Worm (Caenorhabditis elegans) whole organism, young adult: Measurements from ENCODE around the gene T20D3.6.
A peak's percentile ranks its signal among the peaks of the same experiment; 100 is the strongest.

Experiments
- B0019.2 ChIP-seq: fragments of 200-800 bp; sonication (Bioruptor generic); conservative IDR thresholded peaks from 2 replicates; pipeline ENCODE4 v1.3.6; 2022; ENCODE audit warnings: missing genetic modification reagents, missing genetic modification characterization, missing compliant biosample characterization
- F33H1.4 ChIP-seq: fragments of 200-800 bp; sonication (Bioruptor generic); IDR thresholded peaks from 2 replicates; pipeline ENCODE4 v1.3.6; 2022; ENCODE audit warnings: missing genetic modification reagents, missing genetic modification characterization, missing compliant biosample characterization
- F49E8.2 ChIP-seq: sonication (generic microtip); optimal IDR thresholded peaks from 3 replicates; lab custom pipeline; 2017; ENCODE audit warnings: missing genetic modification characterization, mild to moderate bottlenecking, missing compliant biosample characterization, antibody characterized with exemption, moderate library complexity; ENCODE audit not compliant: insufficient read depth
- Y95B8A.8 ChIP-seq: fragments of 200-800 bp; sonication (Bioruptor generic); IDR thresholded peaks from 2 replicates; pipeline ENCODE4 v1.3.6; 2022; ENCODE audit warnings: missing genetic modification reagents, missing genetic modification characterization, missing compliant biosample characterization
- akir-1 ChIP-seq: fragments of 200-800 bp; sonication (Bioruptor generic); optimal IDR thresholded peaks from 2 replicates; lab custom pipeline; 2018; ENCODE audit warnings: mild to moderate bottlenecking, missing genetic modification characterization, moderate library complexity, missing compliant biosample characterization
- ama-1 ChIP-seq, 3 experiments: fragments of 150-350 bp in 1 of 3; sonication (generic microtip) in 2 of 3; optimal IDR thresholded peaks; 2 replicates each; lab custom pipeline; 2014 to 2018; ENCODE audit warnings: missing biosample characterization in 2 of 3, missing genetic modification characterization in 2 of 3, missing genetic modification reagents in 2 of 3
- aptf-3 ChIP-seq: fragments of 200-800 bp; sonication (Bioruptor generic); IDR thresholded peaks from 2 replicates; pipeline ENCODE4 v1.3.6; 2022; ENCODE audit warnings: missing genetic modification characterization, missing compliant biosample characterization
- attf-6 ChIP-seq: fragments of 200-800 bp; sonication (Bioruptor generic); IDR thresholded peaks from 2 replicates; pipeline ENCODE4 v1.3.6; 2022; ENCODE audit warnings: missing genetic modification reagents, missing genetic modification characterization, missing compliant biosample characterization
- cebp-1 ChIP-seq, 2 experiments: fragments of 200-800 bp in 1 of 2; sonication (Bioruptor generic) in 1 of 2; sonication (generic microtip) in 1 of 2; IDR thresholded peaks in 1 of 2; optimal IDR thresholded peaks in 1 of 2; 2 replicates each; pipeline versions ENCODE4 v1.3.6 to Lab custom; 2017 to 2022; ENCODE audit warnings: missing compliant biosample characterization in 2 of 2, missing genetic modification characterization in 2 of 2, mild to moderate bottlenecking in 1 of 2, missing genetic modification reagents in 1 of 2, moderate library complexity in 1 of 2
- ceh-27 ChIP-seq: fragments of 200-800 bp; sonication (Bioruptor generic); optimal IDR thresholded peaks from 2 replicates; lab custom pipeline; 2018; ENCODE audit warnings: mild to moderate bottlenecking, missing genetic modification characterization, moderate library complexity, missing compliant biosample characterization
- ceh-40 ChIP-seq: fragments of 200-800 bp; sonication (Bioruptor generic); IDR thresholded peaks from 2 replicates; pipeline ENCODE4 v1.3.6; 2022; ENCODE audit warnings: missing genetic modification characterization, missing compliant biosample characterization
- ceh-91 ChIP-seq: fragments of 200-800 bp; sonication (Bioruptor generic); IDR thresholded peaks from 2 replicates; pipeline ENCODE4 v1.3.6; 2022; ENCODE audit warnings: missing genetic modification reagents, missing genetic modification characterization, missing compliant biosample characterization
- chd-7 ChIP-seq: sonication (generic microtip); optimal IDR thresholded peaks from 2 replicates; lab custom pipeline; 2016; ENCODE audit warnings: mild to moderate bottlenecking, missing genetic modification characterization, moderate library complexity, missing compliant biosample characterization
- dox-1 ChIP-seq: fragments of 200-800 bp; sonication (Bioruptor generic); IDR thresholded peaks from 2 replicates; pipeline ENCODE4 v1.3.6; 2022; ENCODE audit warnings: missing genetic modification reagents, missing genetic modification characterization, missing compliant biosample characterization
- dpff-1 ChIP-seq: sonication (generic microtip); optimal IDR thresholded peaks from 2 replicates; lab custom pipeline; 2017; ENCODE audit warnings: mild to moderate bottlenecking, missing genetic modification characterization, missing compliant biosample characterization
- efl-1 ChIP-seq: fragments of 150-350 bp; optimal IDR thresholded peaks from 2 replicates; lab custom pipeline; 2014; ENCODE audit warnings: missing biosample characterization, missing genetic modification reagents, missing genetic modification characterization
- ets-4 ChIP-seq: fragments of 200-800 bp; sonication (Bioruptor generic); optimal IDR thresholded peaks from 2 replicates; lab custom pipeline; 2018; ENCODE audit warnings: mild to moderate bottlenecking, missing genetic modification characterization, missing compliant biosample characterization
- hlh-12 ChIP-seq: sonication (generic microtip); optimal IDR thresholded peaks from 2 replicates; lab custom pipeline; 2016; ENCODE audit warnings: missing genetic modification characterization, missing compliant biosample characterization
- hmg-20 ChIP-seq: fragments of 200-800 bp; sonication (Bioruptor generic); IDR thresholded peaks from 2 replicates; pipeline ENCODE4 v1.3.6; 2022; ENCODE audit warnings: missing genetic modification reagents, missing genetic modification characterization, missing compliant biosample characterization
- hsf-1 ChIP-seq: fragments of 200-800 bp; sonication (Bioruptor generic); IDR thresholded peaks from 2 replicates; pipeline ENCODE4 v1.3.6; 2022; ENCODE audit warnings: missing genetic modification reagents, missing genetic modification characterization, missing compliant biosample characterization
- let-607 ChIP-seq, 2 experiments: fragments of 200-800 bp in 1 of 2; sonication (Bioruptor generic) in 1 of 2; sonication (generic microtip) in 1 of 2; optimal IDR thresholded peaks; 2 replicates each; lab custom pipeline; 2016 to 2018; ENCODE audit warnings: mild to moderate bottlenecking in 2 of 2, missing compliant biosample characterization in 2 of 2, missing genetic modification characterization in 2 of 2, moderate library complexity in 2 of 2, missing genotype in 1 of 2
- lin-26 ChIP-seq: fragments of 200-800 bp; sonication (Bioruptor generic); IDR thresholded peaks from 2 replicates; pipeline ENCODE4 v1.3.6; 2022; ENCODE audit warnings: missing genetic modification reagents, missing genetic modification characterization, missing compliant biosample characterization
- lin-35 ChIP-seq, 3 experiments: fragments of 150-350 bp in 2 of 3; sonication (generic microtip) in 1 of 3; optimal IDR thresholded peaks; 2 replicates each; lab custom pipeline; 2014 to 2018; ENCODE audit warnings: missing biosample characterization in 3 of 3, missing genetic modification characterization in 3 of 3, missing genetic modification reagents in 3 of 3
- lin-40 ChIP-seq: sonication (generic microtip); optimal IDR thresholded peaks from 2 replicates; lab custom pipeline; 2016; ENCODE audit warnings: missing genetic modification characterization, mild to moderate bottlenecking, missing compliant biosample characterization, missing genotype, missing genetic modification reagents
- lin-54 ChIP-seq: fragments of 200-800 bp; sonication (Bioruptor generic); optimal IDR thresholded peaks from 2 replicates; lab custom pipeline; 2018; ENCODE audit warnings: mild to moderate bottlenecking, missing genetic modification characterization, missing compliant biosample characterization
- lsl-1 ChIP-seq: fragments of 200-800 bp; sonication (Bioruptor generic); optimal IDR thresholded peaks from 2 replicates; lab custom pipeline; 2018; ENCODE audit warnings: mild to moderate bottlenecking, missing genetic modification characterization, moderate library complexity, missing compliant biosample characterization
- madf-3 ChIP-seq: fragments of 200-800 bp; sonication (Bioruptor generic); IDR thresholded peaks from 2 replicates; pipeline ENCODE4 v1.3.6; 2022; ENCODE audit warnings: missing genetic modification reagents, missing genetic modification characterization, missing compliant biosample characterization
- madf-6 ChIP-seq: fragments of 200-800 bp; sonication (Bioruptor generic); IDR thresholded peaks from 2 replicates; pipeline ENCODE4 v1.3.6; 2022; ENCODE audit warnings: missing genetic modification reagents, missing genetic modification characterization, missing compliant biosample characterization
- madf-8 ChIP-seq: fragments of 200-800 bp; sonication (Bioruptor generic); conservative IDR thresholded peaks from 2 replicates; pipeline ENCODE4 v1.3.6; 2022; ENCODE audit warnings: missing genetic modification reagents, missing genetic modification characterization, missing compliant biosample characterization
- mcd-1 ChIP-seq: fragments of 200-800 bp; sonication (Bioruptor generic); IDR thresholded peaks from 2 replicates; pipeline ENCODE4 v1.3.6; 2022; ENCODE audit warnings: missing genetic modification reagents, missing genetic modification characterization, missing compliant biosample characterization
- nhr-80 ChIP-seq: sonication (generic microtip); optimal IDR thresholded peaks from 2 replicates; lab custom pipeline; 2016; ENCODE audit warnings: missing genetic modification characterization, missing compliant biosample characterization
- pbrm-1 ChIP-seq: fragments of 200-800 bp; sonication (Bioruptor generic); IDR thresholded peaks from 2 replicates; pipeline ENCODE4 v1.3.6; 2022; ENCODE audit warnings: missing genetic modification reagents, missing genetic modification characterization, missing compliant biosample characterization
- rcor-1 ChIP-seq: fragments of 200-800 bp; sonication (Bioruptor generic); IDR thresholded peaks from 2 replicates; pipeline ENCODE4 v1.3.6; 2022; ENCODE audit warnings: missing genetic modification reagents, missing genetic modification characterization, missing compliant biosample characterization
- rpc-1 ChIP-seq, 2 experiments: fragments of 150-350 bp in 1 of 2; sonication (generic microtip) in 1 of 2; optimal IDR thresholded peaks; 2 replicates each; lab custom pipeline; 2014 to 2018; ENCODE audit warnings: missing biosample characterization in 1 of 2, missing genetic modification characterization in 1 of 2, missing genetic modification reagents in 1 of 2, missing genotype in 1 of 2
- snpc-1.1 ChIP-seq: sonication (generic microtip); optimal IDR thresholded peaks from 2 replicates; lab custom pipeline; 2017; ENCODE audit warnings: missing genetic modification characterization, mild to moderate bottlenecking, missing compliant biosample characterization, antibody characterized with exemption, moderate library complexity, missing genotype, missing genetic modification reagents; ENCODE audit not compliant: insufficient read depth
- snpc-1.3 ChIP-seq: sonication (generic microtip); optimal IDR thresholded peaks from 2 replicates; lab custom pipeline; 2017; ENCODE audit warnings: missing genetic modification characterization, mild to moderate bottlenecking, missing compliant biosample characterization, antibody characterized with exemption, moderate library complexity, missing genotype, missing genetic modification reagents; ENCODE audit not compliant: insufficient read depth
- snpc-3.4 ChIP-seq: sonication (generic microtip); optimal IDR thresholded peaks from 2 replicates; lab custom pipeline; 2017; ENCODE audit warnings: missing genetic modification characterization, mild to moderate bottlenecking, missing compliant biosample characterization, antibody characterized with exemption, moderate library complexity, missing genotype, missing genetic modification reagents
- sptf-2 ChIP-seq: fragments of 200-800 bp; sonication (Bioruptor generic); optimal IDR thresholded peaks from 2 replicates; lab custom pipeline; 2018; ENCODE audit warnings: mild to moderate bottlenecking, missing genetic modification characterization, missing compliant biosample characterization
- tbp1 ChIP-seq: fragments of 200-800 bp; sonication (Bioruptor generic); optimal IDR thresholded peaks from 2 replicates; lab custom pipeline; 2018; ENCODE audit warnings: mild to moderate bottlenecking, missing genetic modification characterization, missing compliant biosample characterization
- tlf-1 ChIP-seq: fragments of 200-800 bp; sonication (Bioruptor generic); optimal IDR thresholded peaks from 2 replicates; lab custom pipeline; 2018; ENCODE audit warnings: mild to moderate bottlenecking, missing genetic modification characterization, missing compliant biosample characterization
- unc-62 ChIP-seq: fragments of 150-350 bp; optimal IDR thresholded peaks from 2 replicates; lab custom pipeline; 2014; ENCODE audit warnings: missing biosample characterization, missing genetic modification reagents, missing genetic modification characterization
- xnd-1 ChIP-seq: sonication (generic microtip); optimal IDR thresholded peaks from 2 replicates; lab custom pipeline; 2016; ENCODE audit warnings: missing genotype, missing genetic modification reagents, missing genetic modification characterization, missing compliant biosample characterization

Gene T20D3.6

DNA sequence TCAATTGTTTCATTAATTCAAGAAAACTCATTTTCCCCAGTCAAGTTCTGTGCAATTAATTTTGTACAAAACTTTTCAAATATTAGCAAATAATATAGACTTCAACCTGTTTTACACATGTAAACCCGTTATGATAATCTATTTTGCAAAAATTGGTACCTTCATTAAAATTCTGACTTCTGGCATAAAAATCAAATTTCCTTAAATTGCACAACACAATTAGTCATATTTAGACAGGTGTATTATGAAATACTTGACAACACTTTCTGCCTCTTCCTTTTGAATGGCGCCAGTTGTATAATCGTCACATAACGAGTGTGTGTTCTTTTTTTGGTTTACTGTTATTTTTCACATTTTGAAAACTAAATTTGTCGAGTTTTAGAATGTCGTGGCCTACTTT is 32.0 kb upstream of the T20D3.6 start, which contains the start of gene fbxc-58:
Gene fbxc-58 (plus strand): TSS at position 383 of the 400 bp plus-strand sequence.
- peak; percentile 33 for TF ChIP-seq nhr-80 (tag; lab: Kevin White, UChicago)
- TF ChIP-seq cebp-1 (GFP tag; IDR thresholded peaks at IDR 0.05; lab: Robert Waterston, UW) = peak; percentile 93
- TF ChIP-seq cebp-1 (tag; optimal IDR thresholded peaks at IDR 0.05; lab: Kevin White, UChicago) = peak; percentile 93
- peak; percentile 96 for TF ChIP-seq unc-62 (GFP tag; lab: Kevin White, UChicago)
- TF ChIP-seq pbrm-1 (GFP tag; lab: Robert Waterston, UW) = no peak

- TF ChIP-seq efl-1 = peak; percentile 92
- TF ChIP-seq lin-26 (GFP tag; lab: Robert Waterston, UW) = no peak
- no peak for TF ChIP-seq madf-3
- peak; percentile 76 for TF ChIP-seq ceh-91 (GFP tag; lab: Robert Waterston, UW)
- 0 out of 2 replicates have a peak, but pooled peaks have one; percentile 13 for TF ChIP-seq dox-1
- no peak for TF ChIP-seq lin-35 (GFP tag; optimal IDR thresholded peaks at IDR 0.05; lab: Kevin White, UChicago)
- TF ChIP-seq lin-40 = peak; percentile 8
- TF ChIP-seq madf-6 (GFP tag; lab: Robert Waterston, UW) = peak; percentile 96
- TF ChIP-seq rcor-1 (GFP tag; lab: Robert Waterston, UW) = no peak
- TF ChIP-seq xnd-1 = peak; percentile 89
- TF ChIP-seq B0019.2 (GFP tag; lab: Robert Waterston, UW) = peak; percentile 20; the same call in 1 of the 2 replicates
- no peak for TF ChIP-seq sptf-2
- TF ChIP-seq ama-1 (optimal IDR thresholded peaks at IDR 0.05; lab: Kevin White, UChicago) = no peak
- no peak for TF ChIP-seq ama-1 (GFP tag; optimal IDR thresholded peaks at IDR 0.05; lab: Kevin White, UChicago)
- TF ChIP-seq rpc-1 (optimal IDR thresholded peaks at IDR 0.05; lab: Kevin White, UChicago) = no peak
- TF ChIP-seq rpc-1 (tag; optimal IDR thresholded peaks at IDR 0.05; lab: Kevin White, UChicago) = no peak
- peak; percentile 90 for TF ChIP-seq lsl-1
- TF ChIP-seq nhr-80 (tag; lab: Kevin White, UChicago) = peak; percentile 15
- TF ChIP-seq chd-7 = no peak
- peak; percentile 24 for TF ChIP-seq ceh-27 (GFP tag; lab: Kevin White, UChicago)
- TF ChIP-seq tlf-1 (GFP tag; lab: Kevin White, UChicago) = peak; percentile 50
- TF ChIP-seq F33H1.4 = peak; percentile 90
- TF ChIP-seq ceh-40 = no peak
- peak; percentile 67 for TF ChIP-seq snpc-1.3 (tag; lab: Kevin White, UChicago)
- no peak for TF ChIP-seq hlh-12
- no peak for TF ChIP-seq ets-4 (GFP tag; lab: Kevin White, UChicago)
- TF ChIP-seq Y95B8A.8 (GFP tag; lab: Robert Waterston, UW) = no peak
- TF ChIP-seq F49E8.2 = peak; percentile 42
- TF ChIP-seq attf-6 (GFP tag; lab: Robert Waterston, UW) = 0 out of 2 replicates have a peak, but pooled peaks have one; percentile 22
- TF ChIP-seq mcd-1 (GFP tag; lab: Robert Waterston, UW) = peak; percentile 35; the same call in 1 of the 2 replicates
- TF ChIP-seq lin-54 = peak; percentile 70
- TF ChIP-seq aptf-3 (GFP tag; lab: Robert Waterston, UW) = no peak
- no peak for TF ChIP-seq dpff-1
- TF ChIP-seq akir-1 = no peak
- TF ChIP-seq snpc-3.4 (tag; lab: Kevin White, UChicago) = peak; percentile 70
- TF ChIP-seq snpc-1.1 (tag; lab: Kevin White, UChicago) = peak; percentile 37
- peak; percentile 82 for TF ChIP-seq madf-8 (GFP tag; lab: Robert Waterston, UW)
- TF ChIP-seq let-607 (tag; optimal IDR thresholded peaks at IDR 0.05; lab: Kevin White, UChicago) = no peak
- no peak for TF ChIP-seq hmg-20 (GFP tag; lab: Robert Waterston, UW)
- TF ChIP-seq tbp1 (GFP tag; lab: Kevin White, UChicago) = peak; percentile 13
- TF ChIP-seq hsf-1 = 0 out of 2 replicates have a peak, but pooled peaks have one; percentile 16
Observed at ce11 chrIV:9367852-9368627, 28.9 kb upstream of the T20D3.6 start.
